Fruit fly (Drosophila melanogaster): Measurements from ENCODE around the gene CG13901.

The CG13901 gene

dm6 chr3L:837552-838187 lies at the start of gene CG13901, which contains the start of gene CG13887 (continued):
- TF ChIP-seq dmrt99B (tag; optimal IDR thresholded peaks at IDR 0.05) (peak; percentile 84), hb (GFP tag; IDR thresholded peaks at IDR 0.05; ENCODE audit: partially characterized antibody) (no peak), CG12299 (tag; optimal IDR thresholded peaks at IDR 0.05) (peak; percentile 87), CG15514 (GFP tag; optimal IDR thresholded peaks at IDR 0.05) (peak; percentile 92), gsb (GFP tag; IDR thresholded peaks at IDR 0.05) (peak; percentile 54; the same call in 1 of the 2 replicates), kay (GFP tag; optimal IDR thresholded peaks at IDR 0.05) (peak; percentile 94), Hsf (GFP tag; optimal IDR thresholded peaks at IDR 0.05) (peak; percentile 95), Fer2 (tag; optimal IDR thresholded peaks at IDR 0.05) (peak; percentile 87), otp (GFP tag; IDR thresholded peaks at IDR 0.05) (peak; percentile 50; the same call in 1 of the 3 replicates), fru (optimal IDR thresholded peaks at IDR 0.05) (peak; percentile 16), peb (GFP tag; IDR thresholded peaks at IDR 0.05) (peak; percentile 65; the same call in 1 of the 2 replicates), Optix (GFP tag; IDR thresholded peaks at IDR 0.05) (peak; percentile 78), sima (GFP tag; optimal IDR thresholded peaks at IDR 0.05) (peak; percentile 7), sd (tag; optimal IDR thresholded peaks at IDR 0.05) (peak; percentile 89), CG3407 (GFP tag; optimal IDR thresholded peaks at IDR 0.05) (peak; percentile 83), CG2889 (GFP tag; IDR thresholded peaks at IDR 0.05) (peak; percentile 80), Camta (GFP tag; optimal IDR thresholded peaks at IDR 0.05) (peak; percentile 93), sr (GFP tag; IDR thresholded peaks at IDR 0.05) (no peak; the same call in 2 of the 3 replicates), CG3281 (GFP tag; optimal IDR thresholded peaks at IDR 0.05) (peak; percentile 91), CG8765 (GFP tag; IDR thresholded peaks at IDR 0.05) (peak; percentile 54), CG3838 (GFP tag; optimal IDR thresholded peaks at IDR 0.05) (peak; percentile 63), CG11247 (GFP tag; IDR thresholded peaks at IDR 0.05) (peak; percentile 82), croc (GFP tag; conservative IDR thresholded peaks at IDR 0.05) (peak; percentile 81), HLH54F (GFP tag; optimal IDR thresholded peaks at IDR 0.05) (peak; percentile 95), ato (GFP tag; IDR thresholded peaks at IDR 0.05; ENCODE audit: partially characterized antibody) (no peak), CG10366 (GFP tag; IDR thresholded peaks at IDR 0.05) (peak; percentile 88), Dfd (GFP tag; optimal IDR thresholded peaks at IDR 0.05) (no peak), ttk (GFP tag; IDR thresholded peaks at IDR 0.05) (peak; percentile 85), CG8290 (GFP tag; optimal IDR thresholded peaks at IDR 0.05) (peak; percentile 91), CG8290 (tag; optimal IDR thresholded peaks at IDR 0.05) (peak; percentile 67 to 84), CG8478 (optimal IDR thresholded peaks at IDR 0.05) (no peak), CG12219 (GFP tag; optimal IDR thresholded peaks at IDR 0.05) (peak; percentile 79), hbn (GFP tag; IDR thresholded peaks at IDR 0.05; ENCODE audit: partially characterized antibody) (no peak), Adf1 (GFP tag; IDR thresholded peaks at IDR 0.05) (peak; percentile 72), Ets65A (GFP tag) (peak; percentile 99), eyg (GFP tag; optimal IDR thresholded peaks at IDR 0.05) (peak; percentile 90), CG15011 (GFP tag; optimal IDR thresholded peaks at IDR 0.05) (no peak), CG12659 (GFP tag; optimal IDR thresholded peaks at IDR 0.05) (peak; percentile 96), Atf3 (GFP tag; optimal IDR thresholded peaks at IDR 0.05) (peak; percentile 89), CG13894 (tag; optimal IDR thresholded peaks at IDR 0.05) (peak; percentile 91), Hand (GFP tag; optimal IDR thresholded peaks at IDR 0.05) (peak; percentile 65), row (GFP tag; IDR thresholded peaks at IDR 0.05) (peak; percentile 97), Gug (GFP tag; IDR thresholded peaks at IDR 0.05) (peak; percentile 87; the same call in 3 of the 4 replicates), cato (GFP tag; optimal IDR thresholded peaks at IDR 0.05; ENCODE audit: borderline replicate concordance) (peak; percentile 84), CG10959 (GFP tag; IDR thresholded peaks at IDR 0.05) (peak; percentile 69), Sox100B (GFP tag; optimal IDR thresholded peaks at IDR 0.05) (no peak), chn (GFP tag; optimal IDR thresholded peaks at IDR 0.05) (peak; percentile 92), Opbp (GFP tag; IDR thresholded peaks at IDR 0.05; ENCODE audit: partially characterized antibody) (no peak), CG3726 (GFP tag; IDR thresholded peaks at IDR 0.05) (peak; percentile 68; the same call in 1 of the 3 replicates), CG1647 (GFP tag; optimal IDR thresholded peaks at IDR 0.05) (peak; percentile 88), gem (tag; optimal IDR thresholded peaks at IDR 0.05) (peak; percentile 93)

All from whole organism, embryonic.